Fruit fly (Drosophila melanogaster): Measurements from ENCODE around the gene Rap1.

The Rap1 gene

dm6 chr3L:1876215-1876625, 14.2 kb upstream of the Rap1 start, which contains the start of gene dre4 (continued):
- no peak for TF ChIP-seq CG7745 (tag; optimal IDR thresholded peaks at IDR 0.05)
- TF ChIP-seq CG4730 (GFP tag; IDR thresholded peaks at IDR 0.05) = peak; percentile 49
- 0 out of 2 replicates have a peak, but pooled peaks have one; percentile 40 for TF ChIP-seq CG6689 (GFP tag; IDR thresholded peaks at IDR 0.05)
- TF ChIP-seq gro (GFP tag; optimal IDR thresholded peaks at IDR 0.05) = peak; percentile 81
- TF ChIP-seq mirr (GFP tag; optimal IDR thresholded peaks at IDR 0.05) = no peak
- peak; percentile 58; the same call in 1 of the 2 replicates for TF ChIP-seq Awh (GFP tag; IDR thresholded peaks at IDR 0.05)
- TF ChIP-seq prd (optimal IDR thresholded peaks at IDR 0.05) = no peak
- peak; percentile 82 for TF ChIP-seq prd (GFP tag; IDR thresholded peaks at IDR 0.05)
- peak; percentile 12 for TF ChIP-seq Usf (GFP tag; optimal IDR thresholded peaks at IDR 0.05)
- peak; percentile 10 for TF ChIP-seq CG16815 (GFP tag; optimal IDR thresholded peaks at IDR 0.05)
- TF ChIP-seq twi (tag; optimal IDR thresholded peaks at IDR 0.05) = no peak
- TF ChIP-seq zen (tag; optimal IDR thresholded peaks at IDR 0.05) = peak; percentile 55
- TF ChIP-seq pan (optimal IDR thresholded peaks at IDR 0.05) = no peak
- TF ChIP-seq pan (GFP tag; optimal IDR thresholded peaks at IDR 0.05 in 1 of 2, IDR thresholded peaks at IDR 0.05 in 1 of 2) = peak in 1 of 2 experiments; percentile 68
- no peak for TF ChIP-seq ham (GFP tag; IDR thresholded peaks at IDR 0.05)
- peak; percentile 63 for TF ChIP-seq az2 (GFP tag; optimal IDR thresholded peaks at IDR 0.05)
- TF ChIP-seq crol (GFP tag; IDR thresholded peaks at IDR 0.05) = peak; percentile 24; the same call in 1 of the 2 replicates
- peak; percentile 97 for TF ChIP-seq pzg (GFP tag; optimal IDR thresholded peaks at IDR 0.05)
- peak; percentile 41; the same call in 1 of the 2 replicates for TF ChIP-seq Nf-YA (GFP tag; IDR thresholded peaks at IDR 0.05)
- peak; percentile 13; the same call in 1 of the 3 replicates for TF ChIP-seq Mrtf (GFP tag; IDR thresholded peaks at IDR 0.05)
- TF ChIP-seq bcd (GFP tag; optimal IDR thresholded peaks at IDR 0.05) = peak; percentile 74
- peak; percentile 47 for TF ChIP-seq nom (GFP tag; optimal IDR thresholded peaks at IDR 0.05)
- peak; percentile 90 for TF ChIP-seq CG15514 (GFP tag; optimal IDR thresholded peaks at IDR 0.05)
- TF ChIP-seq lbe (GFP tag; optimal IDR thresholded peaks at IDR 0.05) = peak; percentile 40
- peak; percentile 75 for TF ChIP-seq jumu (GFP tag; optimal IDR thresholded peaks at IDR 0.05)
- peak; percentile 38 for TF ChIP-seq CG6654 (GFP tag; optimal IDR thresholded peaks at IDR 0.05)
- TF ChIP-seq trem (tag; optimal IDR thresholded peaks at IDR 0.05) = peak; percentile 79
- 0 out of 2 replicates have a peak, but pooled peaks have one; percentile 56 for TF ChIP-seq dati (GFP tag; IDR thresholded peaks at IDR 0.05)
- peak; percentile 67 for TF ChIP-seq CG7786 (GFP tag; optimal IDR thresholded peaks at IDR 0.05)
- TF ChIP-seq Meics (GFP tag; optimal IDR thresholded peaks at IDR 0.05) = peak; percentile 72
- peak; percentile 35 for TF ChIP-seq Atf6 (GFP tag; IDR thresholded peaks at IDR 0.05)
- TF ChIP-seq Chrac-16 (GFP tag; optimal IDR thresholded peaks at IDR 0.05) = peak; percentile 70
- TF ChIP-seq Opbp (GFP tag; IDR thresholded peaks at IDR 0.05; ENCODE audit: partially characterized antibody) = peak; percentile 59; the same call in 2 of the 3 replicates
- TF ChIP-seq CG30431 (GFP tag; optimal IDR thresholded peaks at IDR 0.05) = peak; percentile 41
- TF ChIP-seq Eip74EF (GFP tag; optimal IDR thresholded peaks at IDR 0.05) = no peak
- peak; percentile 74 for TF ChIP-seq CG2678 (tag; optimal IDR thresholded peaks at IDR 0.05)
- TF ChIP-seq CG7839 (tag; optimal IDR thresholded peaks at IDR 0.05) = peak; percentile 76
- peak; percentile 61 for TF ChIP-seq CG18476 (GFP tag; optimal IDR thresholded peaks at IDR 0.05)
- peak; percentile 27 for TF ChIP-seq CG15011 (GFP tag; optimal IDR thresholded peaks at IDR 0.05)
- TF ChIP-seq mld (GFP tag; IDR thresholded peaks at IDR 0.05; ENCODE audit: partially characterized antibody) = no peak
- peak; percentile 53 for TF ChIP-seq al (GFP tag; IDR thresholded peaks at IDR 0.05)
- TF ChIP-seq CG32532 (GFP tag; IDR thresholded peaks at IDR 0.05) = peak; percentile 85
- peak; percentile 52 for TF ChIP-seq ap (GFP tag; IDR thresholded peaks at IDR 0.05)
- no peak for TF ChIP-seq D (optimal IDR thresholded peaks at IDR 0.05)
- TF ChIP-seq D (GFP tag; optimal IDR thresholded peaks at IDR 0.05) = peak; percentile 28
- TF ChIP-seq pb (GFP tag; optimal IDR thresholded peaks at IDR 0.05) = peak; percentile 23
- TF ChIP-seq CG4424 (GFP tag; optimal IDR thresholded peaks at IDR 0.05) = peak; percentile 73
- TF ChIP-seq vnd (GFP tag; IDR thresholded peaks at IDR 0.05; ENCODE audit: partially characterized antibody) = no peak
- peak; percentile 90 for TF ChIP-seq CG34422 (GFP tag; IDR thresholded peaks at IDR 0.05)
- peak; percentile 91 for TF ChIP-seq Med (GFP tag)
- no peak for TF ChIP-seq Doc2 (GFP tag; IDR thresholded peaks at IDR 0.05)

Data from whole organism, embryonic.